Fruit fly (Drosophila melanogaster) whole organism, embryonic: ENCODE measurements around the gene CG5853.

Source experiments
- ATbp ChIP-seq: fragments of 200-800 bp; sonication (Bioruptor generic); optimal IDR thresholded peaks from 2 replicates; lab custom pipeline; 2017; ENCODE audit warnings: missing biosample characterization, mild to moderate bottlenecking, missing genetic modification characterization, missing genetic modification reagents
- Antp ChIP-seq: fragments of 200-800 bp; sonication (Bioruptor generic); optimal IDR thresholded peaks from 3 replicates; lab custom pipeline; 2016; ENCODE audit warnings: missing biosample characterization, missing genetic modification characterization
- B-H2 ChIP-seq: fragments of 200-800 bp; sonication (Bioruptor generic); optimal IDR thresholded peaks from 2 replicates; lab custom pipeline; 2018; ENCODE audit warnings: missing biosample characterization, mild to moderate bottlenecking, missing genetic modification characterization
- CG10431 ChIP-seq: fragments of 200-800 bp; sonication (Bioruptor generic); optimal IDR thresholded peaks from 3 replicates; lab custom pipeline; 2018; ENCODE audit warnings: missing biosample characterization, mild to moderate bottlenecking, missing genetic modification characterization
- CG11247 ChIP-seq: fragments of 200-800 bp; sonication (Bioruptor generic); IDR thresholded peaks from 2 replicates; pipeline ENCODE4 v1.3.6; 2022; ENCODE audit warnings: missing biosample characterization, missing genetic modification characterization
- CG12155 ChIP-seq: fragments of 200-800 bp; sonication (Bioruptor generic); optimal IDR thresholded peaks from 3 replicates; lab custom pipeline; 2016; ENCODE audit warnings: missing biosample characterization, missing genetic modification characterization
- CG12219 ChIP-seq: fragments of 200-800 bp; sonication (Bioruptor generic); optimal IDR thresholded peaks from 3 replicates; lab custom pipeline; 2018; ENCODE audit warnings: missing biosample characterization, mild to moderate bottlenecking, missing genetic modification characterization
- CG12659 ChIP-seq: fragments of 200-800 bp; sonication (Bioruptor generic); optimal IDR thresholded peaks from 3 replicates; lab custom pipeline; 2017; ENCODE audit warnings: mild to moderate bottlenecking, missing biosample characterization, missing genetic modification reagents, missing genetic modification characterization
- CG12744 ChIP-seq: fragments of 200-800 bp; sonication (Bioruptor generic); optimal IDR thresholded peaks from 2 replicates; lab custom pipeline; 2016; ENCODE audit warnings: missing biosample characterization, missing genetic modification characterization
- CG13624 ChIP-seq: fragments of 200-800 bp; sonication (Bioruptor generic); optimal IDR thresholded peaks from 2 replicates; lab custom pipeline; 2016; ENCODE audit warnings: missing biosample characterization, missing genetic modification characterization
- CG16779 ChIP-seq: fragments of 200-800 bp; sonication (Bioruptor generic); IDR thresholded peaks from 2 replicates; pipeline ENCODE4 v1.3.6; 2022; ENCODE audit warnings: missing biosample characterization, missing genetic modification characterization
- CG17829 ChIP-seq: fragments of 200-800 bp; optimal IDR thresholded peaks from 2 replicates; lab custom pipeline; 2019; ENCODE audit warnings: missing biosample characterization, mild to moderate bottlenecking, missing genetic modification characterization, moderate library complexity
- CG2116 ChIP-seq: fragments of 200-800 bp; sonication (Bioruptor generic); optimal IDR thresholded peaks from 3 replicates; lab custom pipeline; 2018; ENCODE audit warnings: missing biosample characterization, mild to moderate bottlenecking, missing genetic modification characterization
- CG2678 ChIP-seq: fragments of 200-800 bp; sonication (Bioruptor generic); optimal IDR thresholded peaks from 3 replicates; lab custom pipeline; 2019; ENCODE audit warnings: missing biosample characterization, mild to moderate bottlenecking, missing genetic modification characterization, moderate library complexity
- CG31224 ChIP-seq: fragments of 200-800 bp; sonication (Bioruptor generic); IDR thresholded peaks from 2 replicates; pipeline ENCODE4 v1.3.6; 2022; ENCODE audit warnings: missing biosample characterization, missing genetic modification characterization
- CG4328 ChIP-seq: fragments of 200-800 bp; sonication (Bioruptor generic); optimal IDR thresholded peaks from 3 replicates; lab custom pipeline; 2017; ENCODE audit warnings: missing biosample characterization, missing genetic modification reagents, missing genetic modification characterization
- CG4617 ChIP-seq: fragments of 200-800 bp; sonication (Bioruptor generic); optimal IDR thresholded peaks from 3 replicates; lab custom pipeline; 2016; ENCODE audit warnings: missing biosample characterization, missing genetic modification characterization, borderline replicate concordance
- CG5180 ChIP-seq: fragments of 200-800 bp; sonication (Bioruptor generic); optimal IDR thresholded peaks from 3 replicates; lab custom pipeline; 2017; ENCODE audit warnings: missing biosample characterization, missing genetic modification characterization, mild to moderate bottlenecking, moderate library complexity, missing genetic modification reagents
- CG5953 ChIP-seq: fragments of 200-800 bp; sonication (Bioruptor generic); IDR thresholded peaks from 2 replicates; pipeline ENCODE4 v1.3.6; 2022; ENCODE audit warnings: missing biosample characterization, missing genetic modification characterization
- CG8944 ChIP-seq: fragments of 200-800 bp; sonication (Bioruptor generic); optimal IDR thresholded peaks from 3 replicates; lab custom pipeline; 2016; ENCODE audit warnings: missing biosample characterization, missing genetic modification characterization
- CTCF ChIP-seq: fragments of 200-800 bp; sonication (Bioruptor generic); optimal IDR thresholded peaks from 2 replicates; lab custom pipeline; 2017; ENCODE audit warnings: missing biosample characterization, mild to moderate bottlenecking, missing genetic modification characterization, moderate library complexity
- CkIIα-i1 ChIP-seq: fragments of 200-800 bp; sonication (Bioruptor generic); IDR thresholded peaks from 2 replicates; pipeline ENCODE4 v1.3.6; 2022; ENCODE audit warnings: missing biosample characterization, missing genetic modification characterization
- D19A ChIP-seq: fragments of 200-800 bp; optimal IDR thresholded peaks from 3 replicates; lab custom pipeline; 2019; ENCODE audit warnings: missing biosample characterization, mild to moderate bottlenecking, missing genetic modification characterization, moderate library complexity
- Dek ChIP-seq: fragments of 200-800 bp; sonication (Bioruptor generic); optimal IDR thresholded peaks from 3 replicates; lab custom pipeline; 2019; ENCODE audit warnings: missing biosample characterization, mild to moderate bottlenecking, missing genetic modification characterization, moderate library complexity
- Doc3 ChIP-seq: fragments of 200-800 bp; sonication (Bioruptor generic); IDR thresholded peaks from 3 replicates; pipeline ENCODE4 v1.3.6; 2022; ENCODE audit warnings: missing biosample characterization, missing genetic modification characterization; ENCODE audit not compliant: partially characterized antibody
- Gsc ChIP-seq: fragments of 200-800 bp; sonication (Bioruptor generic); IDR thresholded peaks from 2 replicates; pipeline ENCODE4 v1.3.6; 2022; ENCODE audit warnings: missing biosample characterization, missing genetic modification characterization
- HLH4C ChIP-seq: fragments of 200-800 bp; sonication (Bioruptor generic); IDR thresholded peaks from 3 replicates; pipeline ENCODE4 v1.3.6; 2022; ENCODE audit warnings: missing biosample characterization, missing genetic modification characterization; ENCODE audit not compliant: partially characterized antibody
- HLH54F ChIP-seq: fragments of 200-800 bp; sonication (Bioruptor generic); optimal IDR thresholded peaks from 3 replicates; lab custom pipeline; 2016; ENCODE audit warnings: missing biosample characterization, missing genetic modification characterization
- Meics ChIP-seq: fragments of 200-800 bp; sonication (Bioruptor generic); optimal IDR thresholded peaks from 2 replicates; lab custom pipeline; 2017; ENCODE audit warnings: missing biosample characterization, mild to moderate bottlenecking, missing genetic modification characterization
- NfI ChIP-seq: fragments of 200-800 bp; sonication (Bioruptor generic); optimal IDR thresholded peaks from 3 replicates; lab custom pipeline; 2018; ENCODE audit warnings: missing biosample characterization, mild to moderate bottlenecking, missing genetic modification characterization, moderate library complexity
- Sin3A ChIP-seq: fragments of >200 bp; optimal IDR thresholded peaks from 2 replicates; lab custom pipeline; 2018
- TFAM ChIP-seq: fragments of 200-800 bp; sonication (Bioruptor generic); optimal IDR thresholded peaks from 2 replicates; lab custom pipeline; 2017; ENCODE audit warnings: missing biosample characterization, missing genetic modification characterization, inconsistent platforms
- Usf ChIP-seq: fragments of 200-800 bp; sonication (Bioruptor generic); optimal IDR thresholded peaks from 2 replicates; lab custom pipeline; 2017; ENCODE audit warnings: missing genotype, missing biosample characterization, missing genetic modification characterization
- Xbp1 ChIP-seq: fragments of 200-800 bp; sonication (Bioruptor generic); optimal IDR thresholded peaks from 3 replicates; lab custom pipeline; 2016; ENCODE audit warnings: missing biosample characterization, mild to moderate bottlenecking, missing genetic modification characterization
- abd-A ChIP-seq: fragments of 200-800 bp; sonication (Bioruptor generic); optimal IDR thresholded peaks from 3 replicates; lab custom pipeline; 2019; ENCODE audit warnings: missing biosample characterization, mild to moderate bottlenecking, missing genetic modification characterization, moderate library complexity
- ara ChIP-seq: fragments of 200-800 bp; sonication (Bioruptor generic); IDR thresholded peaks from 2 replicates; pipeline ENCODE4 v1.3.6; 2022; ENCODE audit warnings: missing biosample characterization, missing genetic modification characterization
- ci ChIP-seq: fragments of 200-800 bp; sonication (Bioruptor generic); IDR thresholded peaks from 3 replicates; pipeline ENCODE4 v1.3.6; 2022; ENCODE audit warnings: missing biosample characterization, missing genetic modification characterization
- dm ChIP-seq: fragments of 200-800 bp; sonication (Bioruptor generic); optimal IDR thresholded peaks from 3 replicates; lab custom pipeline; 2016; ENCODE audit warnings: missing biosample characterization, missing genetic modification characterization
- fd64A ChIP-seq: fragments of 200-800 bp; sonication (Bioruptor generic); optimal IDR thresholded peaks from 3 replicates; lab custom pipeline; 2018; ENCODE audit warnings: missing biosample characterization, mild to moderate bottlenecking, missing genetic modification characterization
- h ChIP-seq: fragments of >200 bp; optimal IDR thresholded peaks from 2 replicates; lab custom pipeline; 2017
- kay ChIP-seq: fragments of 200-800 bp; sonication (Bioruptor generic); optimal IDR thresholded peaks from 2 replicates; lab custom pipeline; 2016; ENCODE audit warnings: missing biosample characterization, missing genetic modification characterization
- pan ChIP-seq, 4 experiments: fragments of >200 bp in 3 of 4; fragments of 200-800 bp in 1 of 4; sonication (Bioruptor generic) in 1 of 4; optimal IDR thresholded peaks in 3 of 4; IDR thresholded peaks in 1 of 4; 2 replicates each; pipeline versions ENCODE4 v1.3.6 to Lab custom; 2017 to 2022; ENCODE audit warnings: missing biosample characterization in 2 of 4, missing genetic modification characterization in 2 of 4, mixed read lengths in 1 of 4
- sens-2 ChIP-seq: fragments of 200-800 bp; sonication (Bioruptor generic); IDR thresholded peaks from 2 replicates; pipeline ENCODE4 v1.3.6; 2022; ENCODE audit warnings: missing biosample characterization, missing genetic modification characterization
- slp2 ChIP-seq: fragments of 200-800 bp; sonication (Bioruptor generic); optimal IDR thresholded peaks from 2 replicates; lab custom pipeline; 2016; ENCODE audit warnings: missing biosample characterization, missing genetic modification characterization
- so ChIP-seq: fragments of 200-800 bp; sonication (Bioruptor generic); IDR thresholded peaks from 3 replicates; pipeline ENCODE4 v1.3.6; 2022; ENCODE audit warnings: missing biosample characterization, missing genetic modification characterization
- sug ChIP-seq: fragments of 200-800 bp; optimal IDR thresholded peaks from 2 replicates; lab custom pipeline; 2019; ENCODE audit warnings: missing biosample characterization, mild to moderate bottlenecking, missing genetic modification characterization, moderate library complexity
- tgo ChIP-seq: fragments of 200-800 bp; sonication (Bioruptor generic); IDR thresholded peaks from 3 replicates; pipeline ENCODE4 v1.3.6; 2022; ENCODE audit warnings: missing biosample characterization, missing genetic modification characterization
- ttk ChIP-seq: fragments of 200-800 bp; sonication (Bioruptor generic); IDR thresholded peaks from 2 replicates; pipeline ENCODE4 v2.1.2; 2022; ENCODE audit warnings: missing biosample characterization, missing genetic modification characterization
- tup ChIP-seq: fragments of 200-800 bp; sonication (Bioruptor generic); optimal IDR thresholded peaks from 2 replicates; lab custom pipeline; 2016; ENCODE audit warnings: missing biosample characterization, mild to moderate bottlenecking, missing genetic modification characterization, moderate library complexity
- vvl ChIP-seq: fragments of 200-800 bp; sonication (Bioruptor generic); IDR thresholded peaks from 2 replicates; pipeline ENCODE4 v1.3.6; 2022; ENCODE audit warnings: missing biosample characterization, missing genetic modification characterization
- wdn ChIP-seq: fragments of 200-800 bp; sonication (Bioruptor generic); IDR thresholded peaks from 2 replicates; pipeline ENCODE4 v1.3.6; 2022; ENCODE audit warnings: missing biosample characterization, missing genetic modification characterization
- z ChIP-seq: fragments of 200-800 bp; sonication (Bioruptor generic); IDR thresholded peaks from 3 replicates; pipeline ENCODE4 v1.3.6; 2022; ENCODE audit warnings: missing biosample characterization, missing genetic modification characterization

The CG5853 gene

dm6 chr2L:9954119-9954518 is 6.7 kb upstream of the CG5853 start, which contains the start of the genes CG13126 and CG4709 (continued):
- TF ChIP-seq Meics (GFP tag; lab: Kevin White, UChicago) (peak; percentile 93), CG17829 (tag; lab: Kevin White, UChicago) (peak; percentile 97), CG4617 (GFP tag; lab: Kevin White, UChicago) (peak; percentile 85), tgo (GFP tag; lab: Robert Waterston, UW) (peak; percentile 91), CG11247 (peak; percentile 83), ci (peak; percentile 86), abd-A (tag; lab: Kevin White, UChicago) (no peak), CG5180 (GFP tag; lab: Kevin White, UChicago) (peak; percentile 71), Gsc (GFP tag; lab: Robert Waterston, UW) (peak; percentile 64), Usf (GFP tag; lab: Kevin White, UChicago) (peak; percentile 57), ara (GFP tag; lab: Robert Waterston, UW) (peak; percentile 89), fd64A (GFP tag; lab: Kevin White, UChicago) (no peak), pan (optimal IDR thresholded peaks at IDR 0.05; lab: Kevin White, UChicago) (no peak), pan (GFP tag; optimal IDR thresholded peaks at IDR 0.05 in 1 of 2, IDR thresholded peaks at IDR 0.05 in 1 of 2) (peak in 1 of 2 experiments; percentile 94), Xbp1 (peak; percentile 90), slp2 (GFP tag; lab: Kevin White, UChicago) (peak; percentile 26), CG31224 (GFP tag; lab: Robert Waterston, UW) (peak; percentile 79), CG10431 (peak; percentile 77), CTCF (peak; percentile 61), CG12155 (GFP tag; lab: Kevin White, UChicago) (peak; percentile 86), h (lab: Kevin White, UChicago) (no peak), wdn (GFP tag; lab: Robert Waterston, UW) (peak; percentile 71; the same call in 1 of the 2 replicates), NfI (GFP tag; lab: Kevin White, UChicago) (peak; percentile 87), D19A (tag; lab: Kevin White, UChicago) (peak; percentile 90), B-H2 (peak; percentile 84), Doc3 (no peak), CG12744 (no peak), CG12659 (GFP tag; lab: Kevin White, UChicago) (peak; percentile 90), HLH54F (peak; percentile 6), CG8944 (GFP tag; lab: Kevin White, UChicago) (peak; percentile 30), CG2116 (peak; percentile 77), ATbp (GFP tag; lab: Kevin White, UChicago) (peak; percentile 82), kay (peak; percentile 82), Dek (tag; lab: Kevin White, UChicago) (peak; percentile 92), ttk (GFP tag; lab: Robert Waterston, UW) (peak; percentile 89), so (GFP tag; lab: Robert Waterston, UW) (peak; percentile 77; the same call in 2 of the 3 replicates), CG2678 (tag; lab: Kevin White, UChicago) (peak; percentile 96), CG13624 (GFP tag; lab: Kevin White, UChicago) (peak; percentile 41), CkIIα-i1 (GFP tag; lab: Robert Waterston, UW) (no peak), dm (GFP tag; lab: Kevin White, UChicago) (peak; percentile 20), vvl (GFP tag; lab: Robert Waterston, UW) (peak; percentile 97), CG5953 (GFP tag; lab: Robert Waterston, UW) (peak; percentile 53), CG12219 (peak; percentile 70), CG16779 (GFP tag; lab: Robert Waterston, UW) (no peak), tup (GFP tag; lab: Kevin White, UChicago) (peak; percentile 56), Antp (GFP tag; lab: Kevin White, UChicago) (peak; percentile 13), sens-2 (GFP tag; lab: Robert Waterston, UW) (peak; percentile 67; the same call in 1 of the 2 replicates), TFAM (GFP tag; lab: Kevin White, UChicago) (peak; percentile 43), Sin3A (peak; percentile 18), z (no peak), sug (tag; lab: Kevin White, UChicago) (peak; percentile 83), CG4328 (GFP tag; lab: Kevin White, UChicago) (peak; percentile 76), HLH4C (no peak)
